Fruit fly (Drosophila melanogaster): ENCODE results near the gene eIF4A.
A peak's percentile ranks its signal among the peaks of the same experiment; 100 is the strongest.

Gene eIF4A

dm6 chr2L:5972588-5973236 is 8.9 kb upstream of the eIF4A start:
- no peak for TF ChIP-seq Dll (optimal IDR thresholded peaks at IDR 0.05)
- no peak for TF ChIP-seq pan (optimal IDR thresholded peaks at IDR 0.05)
- TF ChIP-seq CG8478 (optimal IDR thresholded peaks at IDR 0.05), result no peak
- TF ChIP-seq usp (GFP tag; optimal IDR thresholded peaks at IDR 0.05), result no peak
- TF ChIP-seq EcR (GFP tag; optimal IDR thresholded peaks at IDR 0.05), result no peak

- TF ChIP-seq EcR (GFP tag; optimal IDR thresholded peaks at IDR 0.05) (peak in 1 of 2 experiments; percentile 31), psq (optimal IDR thresholded peaks at IDR 0.05) (no peak)
Measured at dm6 chr2L:5974122-5974521, 7.4 kb upstream of the eIF4A start.

dm6 chr2L:5975025-5975539 is 6.5 kb upstream of the eIF4A start:
- TF ChIP-seq CG8478 (optimal IDR thresholded peaks at IDR 0.05) (no peak), EcR (GFP tag; optimal IDR thresholded peaks at IDR 0.05) (peak in 1 of 2 experiments; percentile 48)

- peak in 1 of 2 experiments; percentile 14 for TF ChIP-seq EcR (GFP tag; optimal IDR thresholded peaks at IDR 0.05)
- TF ChIP-seq psq (optimal IDR thresholded peaks at IDR 0.05), result no peak
- TF ChIP-seq CG8478 (optimal IDR thresholded peaks at IDR 0.05), result no peak
- no peak for TF ChIP-seq pan (optimal IDR thresholded peaks at IDR 0.05)
Measured at dm6 chr2L:5975601-5976000, 6.0 kb upstream of the eIF4A start.

dm6 chr2L:5977070-5977728 is 4.4 kb upstream of the eIF4A start:
- TF ChIP-seq EcR (GFP tag; optimal IDR thresholded peaks at IDR 0.05), result peak; percentile 72 to 88
- no peak for TF ChIP-seq CG8478 (optimal IDR thresholded peaks at IDR 0.05)

- no peak for TF ChIP-seq usp (GFP tag; optimal IDR thresholded peaks at IDR 0.05)
- TF ChIP-seq pan (optimal IDR thresholded peaks at IDR 0.05), result no peak
- TF ChIP-seq EcR (GFP tag; optimal IDR thresholded peaks at IDR 0.05), result peak in 1 of 2 experiments; percentile 37
- peak; percentile 62 for TF ChIP-seq Dll (optimal IDR thresholded peaks at IDR 0.05)
- no peak for TF ChIP-seq CG8478 (optimal IDR thresholded peaks at IDR 0.05)
- no peak for TF ChIP-seq psq (optimal IDR thresholded peaks at IDR 0.05)
Measured at dm6 chr2L:5977729-5978078, 3.9 kb upstream of the eIF4A start.

- no peak for TF ChIP-seq usp (GFP tag; optimal IDR thresholded peaks at IDR 0.05)
- peak; percentile 44 for TF ChIP-seq Dll (optimal IDR thresholded peaks at IDR 0.05)
Measured at dm6 chr2L:5978333-5979054, 3.1 kb upstream of the eIF4A start.

dm6 chr2L:5979055-5979399 is 2.5 kb upstream of the eIF4A start:
- no peak for TF ChIP-seq EcR (GFP tag; optimal IDR thresholded peaks at IDR 0.05)
- TF ChIP-seq Dll (optimal IDR thresholded peaks at IDR 0.05), result no peak
- no peak for TF ChIP-seq psq (optimal IDR thresholded peaks at IDR 0.05)
- no peak for TF ChIP-seq CG8478 (optimal IDR thresholded peaks at IDR 0.05)
- TF ChIP-seq usp (GFP tag; optimal IDR thresholded peaks at IDR 0.05), result no peak
- no peak for TF ChIP-seq pan (optimal IDR thresholded peaks at IDR 0.05)

dm6 chr2L:5979957-5980861 is 1.4 kb upstream of the eIF4A start:
- no peak for TF ChIP-seq usp (GFP tag; optimal IDR thresholded peaks at IDR 0.05)
- peak; percentile 94 for TF ChIP-seq Dll (optimal IDR thresholded peaks at IDR 0.05)
- peak in 1 of 2 experiments; percentile 15 for TF ChIP-seq EcR (GFP tag; optimal IDR thresholded peaks at IDR 0.05)
- peak; percentile 77 for TF ChIP-seq CG8478 (optimal IDR thresholded peaks at IDR 0.05)

dm6 chr2L:5980862-5981432 is 617 bp upstream of the eIF4A start, which contains the start of gene chic:
TSS of gene chic (minus strand) at chr2L:5981018.
- TF ChIP-seq pan (optimal IDR thresholded peaks at IDR 0.05) (no peak), EcR (GFP tag; optimal IDR thresholded peaks at IDR 0.05) (no peak), psq (optimal IDR thresholded peaks at IDR 0.05) (no peak), usp (GFP tag; optimal IDR thresholded peaks at IDR 0.05) (no peak), Dll (optimal IDR thresholded peaks at IDR 0.05) (no peak), CG8478 (optimal IDR thresholded peaks at IDR 0.05) (no peak)

- peak; percentile 69 for TF ChIP-seq Dll (optimal IDR thresholded peaks at IDR 0.05)
- peak; percentile 72 for TF ChIP-seq CG8478 (optimal IDR thresholded peaks at IDR 0.05)
- TF ChIP-seq psq (optimal IDR thresholded peaks at IDR 0.05), result no peak
- no peak for TF ChIP-seq pan (optimal IDR thresholded peaks at IDR 0.05)
- no peak for TF ChIP-seq EcR (GFP tag; optimal IDR thresholded peaks at IDR 0.05)
Measured at dm6 chr2L:5982334-5982987, 897 bp downstream of the eIF4A start.
